Fruit fly (Drosophila melanogaster): ENCODE measurements around the gene MTA1-like.

DNA sequence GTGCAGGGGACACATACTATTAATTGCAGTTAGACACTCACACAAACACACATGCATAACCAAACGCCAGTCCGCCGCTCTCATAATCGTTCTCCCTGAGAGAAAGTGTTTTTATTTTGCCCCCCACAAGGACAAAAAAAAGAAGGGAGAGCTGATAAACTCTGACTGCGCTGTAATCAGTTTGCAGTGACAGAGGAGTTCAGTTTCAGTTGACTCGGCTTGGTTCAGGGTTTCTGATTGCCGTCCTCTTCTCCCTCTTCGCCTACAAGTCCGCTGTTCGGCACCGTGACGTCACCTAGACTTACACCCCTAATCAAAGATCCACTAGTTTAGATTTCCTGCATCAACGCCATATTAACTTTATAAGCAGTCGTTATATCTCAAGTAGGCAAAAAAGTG, 22.7 kb upstream of the MTA1-like start:
- TF ChIP-seq fd85E (GFP tag; optimal IDR thresholded peaks at IDR 0.05) (no peak), CG8319 (GFP tag; optimal IDR thresholded peaks at IDR 0.05) (no peak), CG11294 (GFP tag; IDR thresholded peaks at IDR 0.05) (no peak), pdm3 (GFP tag; optimal IDR thresholded peaks at IDR 0.05) (no peak), Met (GFP tag; optimal IDR thresholded peaks at IDR 0.05) (no peak), eg (GFP tag; IDR thresholded peaks at IDR 0.05) (no peak), salr (GFP tag; optimal IDR thresholded peaks at IDR 0.05) (no peak), Sox15 (GFP tag; optimal IDR thresholded peaks at IDR 0.05) (no peak)

All from whole organism, prepupa.